Worm (Caenorhabditis elegans) whole organism, young adult: ENCODE results near the gene D1005.2.

Experiments
- F49E8.2 ChIP-seq: sonication (generic microtip); optimal IDR thresholded peaks from 3 replicates; lab custom pipeline; 2017; ENCODE audit warnings: missing genetic modification characterization, mild to moderate bottlenecking, missing compliant biosample characterization, antibody characterized with exemption, moderate library complexity; ENCODE audit not compliant: insufficient read depth
- cebp-1 ChIP-seq, 2 experiments: fragments of 200-800 bp in 1 of 2; sonication (Bioruptor generic) in 1 of 2; sonication (generic microtip) in 1 of 2; IDR thresholded peaks in 1 of 2; optimal IDR thresholded peaks in 1 of 2; 2 replicates each; pipeline versions ENCODE4 v1.3.6 to Lab custom; 2017 to 2022; ENCODE audit warnings: missing compliant biosample characterization in 2 of 2, missing genetic modification characterization in 2 of 2, mild to moderate bottlenecking in 1 of 2, missing genetic modification reagents in 1 of 2, moderate library complexity in 1 of 2
- chd-7 ChIP-seq: sonication (generic microtip); optimal IDR thresholded peaks from 2 replicates; lab custom pipeline; 2016; ENCODE audit warnings: mild to moderate bottlenecking, missing genetic modification characterization, moderate library complexity, missing compliant biosample characterization
- ets-4 ChIP-seq: fragments of 200-800 bp; sonication (Bioruptor generic); optimal IDR thresholded peaks from 2 replicates; lab custom pipeline; 2018; ENCODE audit warnings: mild to moderate bottlenecking, missing genetic modification characterization, missing compliant biosample characterization
- hlh-12 ChIP-seq: sonication (generic microtip); optimal IDR thresholded peaks from 2 replicates; lab custom pipeline; 2016; ENCODE audit warnings: missing genetic modification characterization, missing compliant biosample characterization
- nfya-1 ChIP-seq: sonication (generic microtip); optimal IDR thresholded peaks from 2 replicates; lab custom pipeline; 2017; ENCODE audit warnings: antibody characterized with exemption, missing compliant biosample characterization, missing genetic modification characterization, borderline replicate concordance; ENCODE audit not compliant: insufficient read depth
- unc-62 ChIP-seq: fragments of 150-350 bp; optimal IDR thresholded peaks from 2 replicates; lab custom pipeline; 2014; ENCODE audit warnings: missing biosample characterization, missing genetic modification reagents, missing genetic modification characterization
- zim-3 ChIP-seq: sonication (generic microtip); optimal IDR thresholded peaks from 2 replicates; lab custom pipeline; 2017; ENCODE audit warnings: mild to moderate bottlenecking, missing genetic modification characterization, moderate library complexity, missing compliant biosample characterization
- ztf-28 ChIP-seq: fragments of 200-800 bp; sonication (Bioruptor generic); IDR thresholded peaks from 2 replicates; pipeline ENCODE4 v1.3.6; 2022; ENCODE audit warnings: missing genetic modification reagents, missing genetic modification characterization, missing compliant biosample characterization

- TF ChIP-seq ztf-28 (GFP tag; lab: Robert Waterston, UW) (no peak), F49E8.2 (no peak), hlh-12 (tag; lab: Kevin White, UChicago) (no peak), chd-7 (tag; lab: Kevin White, UChicago) (no peak), ets-4 (GFP tag; lab: Kevin White, UChicago) (no peak), zim-3 (no peak), unc-62 (GFP tag; lab: Kevin White, UChicago) (no peak), nfya-1 (no peak), cebp-1 (GFP tag; IDR thresholded peaks at IDR 0.05; lab: Robert Waterston, UW) (no peak), cebp-1 (tag; optimal IDR thresholded peaks at IDR 0.05; lab: Kevin White, UChicago) (no peak)
Observed at ce11 chrX:1464699-1465098, 5.9 kb downstream of the D1005.2 start, which contains the start of gene D1005.6.
